Worm (Caenorhabditis elegans) whole organism, early embryonic: ENCODE measurements around the gene kin-4.

Experiments used
- B0310.2 ChIP-seq: sonication (generic microtip); optimal IDR thresholded peaks from 2 replicates; lab custom pipeline; 2016; ENCODE audit warnings: mild to moderate bottlenecking, missing genetic modification characterization, missing compliant biosample characterization
- ama-1 ChIP-seq: fragments of 150-350 bp; optimal IDR thresholded peaks from 2 replicates; lab custom pipeline; 2014
- ceh-36 ChIP-seq: sonication (generic microtip); optimal IDR thresholded peaks from 2 replicates; lab custom pipeline; 2016; ENCODE audit warnings: missing genetic modification characterization, inconsistent platforms, missing compliant biosample characterization
- ets-7 ChIP-seq: sonication (generic microtip); optimal IDR thresholded peaks from 2 replicates; lab custom pipeline; 2016; ENCODE audit warnings: missing genotype, missing genetic modification characterization, missing compliant biosample characterization
- sea-1 ChIP-seq: fragments of 200-800 bp; sonication (Bioruptor generic); conservative IDR thresholded peaks from 2 replicates; pipeline ENCODE4 v1.3.6; 2022; ENCODE audit warnings: missing genetic modification characterization, missing compliant biosample characterization
- tbx-11 ChIP-seq: fragments of 200-800 bp; sonication (Bioruptor generic); IDR thresholded peaks from 2 replicates; pipeline ENCODE4 v1.3.6; 2022; ENCODE audit warnings: missing genetic modification characterization, missing compliant biosample characterization
- tbx-37 ChIP-seq: fragments of 200-800 bp; sonication (Bioruptor generic); conservative IDR thresholded peaks from 2 replicates; pipeline ENCODE4 v1.3.6; 2022; ENCODE audit warnings: missing genetic modification reagents, missing genetic modification characterization, missing compliant biosample characterization

- TF ChIP-seq tbx-37, result no peak
- TF ChIP-seq ceh-36 (tag; lab: Kevin White, UChicago), result no peak
- no peak for TF ChIP-seq ama-1 (lab: Kevin White, UChicago)
- TF ChIP-seq tbx-11, result no peak
- TF ChIP-seq ets-7 (tag; lab: Kevin White, UChicago), result no peak
- no peak for TF ChIP-seq sea-1 (GFP tag; lab: Robert Waterston, UW)
- TF ChIP-seq B0310.2 (tag; lab: Kevin White, UChicago), result no peak
Measured at ce11 chrIV:11421696-11422095, 3.8 kb upstream of the kin-4 start, which contains the start of gene F22B3.7.
